Fruit fly (Drosophila melanogaster): ENCODE measurements around the gene CG31776.

- TF ChIP-seq Vsx2 (GFP tag; optimal IDR thresholded peaks at IDR 0.05; ENCODE audit: partially characterized antibody) (no peak), Abd-B (GFP tag; optimal IDR thresholded peaks at IDR 0.05) (no peak)
These were observed 5.2 kb downstream of the CG31776 start for dm6 chr2L:3475168-3475567.
